Worm (Caenorhabditis elegans) whole organism, young adult: ENCODE measurements around the gene fbxb-16.
"Not testable (repeated sequence)": the region's sequence is repeated elsewhere in the genome, so short reads cannot be mapped to it uniquely, and the experiment has no call there.

Experiments
- F49E8.2 ChIP-seq: sonication (generic microtip); optimal IDR thresholded peaks from 3 replicates; lab custom pipeline; 2017; ENCODE audit warnings: missing genetic modification characterization, mild to moderate bottlenecking, missing compliant biosample characterization, antibody characterized with exemption, moderate library complexity; ENCODE audit not compliant: insufficient read depth
- F57C9.4 ChIP-seq: sonication (generic microtip); optimal IDR thresholded peaks from 2 replicates; lab custom pipeline; 2017; ENCODE audit warnings: mild to moderate bottlenecking, missing genetic modification characterization, missing compliant biosample characterization
- T07F8.4 ChIP-seq: sonication (generic microtip); optimal IDR thresholded peaks from 2 replicates; lab custom pipeline; 2016; ENCODE audit warnings: mild to moderate bottlenecking, missing genetic modification characterization, moderate library complexity, missing compliant biosample characterization
- Y95B8A.8 ChIP-seq: fragments of 200-800 bp; sonication (Bioruptor generic); IDR thresholded peaks from 2 replicates; pipeline ENCODE4 v1.3.6; 2022; ENCODE audit warnings: missing genetic modification reagents, missing genetic modification characterization, missing compliant biosample characterization
- ccch-3 ChIP-seq: fragments of 200-800 bp; sonication (Bioruptor generic); optimal IDR thresholded peaks from 2 replicates; lab custom pipeline; 2018; ENCODE audit warnings: mild to moderate bottlenecking, missing genetic modification characterization, missing compliant biosample characterization
- ceh-79 ChIP-seq: sonication (generic microtip); optimal IDR thresholded peaks from 2 replicates; lab custom pipeline; 2017; ENCODE audit warnings: mild to moderate bottlenecking, missing genetic modification characterization, missing compliant biosample characterization
- ekl-4 ChIP-seq: fragments of 200-800 bp; sonication (Bioruptor generic); IDR thresholded peaks from 2 replicates; pipeline ENCODE4 v1.3.6; 2022; ENCODE audit warnings: missing genetic modification reagents, missing genetic modification characterization, missing compliant biosample characterization
- hmg-1.2 ChIP-seq: fragments of 200-800 bp; sonication (Bioruptor generic); IDR thresholded peaks from 2 replicates; pipeline ENCODE4 v1.3.6; 2022; ENCODE audit warnings: missing genetic modification reagents, missing genetic modification characterization, missing compliant biosample characterization
- nfya-2 ChIP-seq: fragments of 200-800 bp; sonication (Bioruptor generic); IDR thresholded peaks from 2 replicates; pipeline ENCODE4 v1.3.6; 2022; ENCODE audit warnings: missing genetic modification reagents, missing genetic modification characterization, missing compliant biosample characterization
- nhr-27 ChIP-seq: fragments of 200-800 bp; sonication (Bioruptor generic); optimal IDR thresholded peaks from 2 replicates; lab custom pipeline; 2018; ENCODE audit warnings: mild to moderate bottlenecking, missing genetic modification characterization, moderate library complexity, missing compliant biosample characterization
- ztf-28 ChIP-seq: fragments of 200-800 bp; sonication (Bioruptor generic); IDR thresholded peaks from 2 replicates; pipeline ENCODE4 v1.3.6; 2022; ENCODE audit warnings: missing genetic modification reagents, missing genetic modification characterization, missing compliant biosample characterization

- TF ChIP-seq F57C9.4 (tag; lab: Kevin White, UChicago); ceh-79 (tag; lab: Kevin White, UChicago); hmg-1.2 (GFP tag; lab: Robert Waterston, UW); T07F8.4 (tag; lab: Kevin White, UChicago); ekl-4 (GFP tag; lab: Robert Waterston, UW); F49E8.2 (tag; lab: Kevin White, UChicago); nfya-2; ztf-28 (GFP tag; lab: Robert Waterston, UW); nhr-27 (tag; lab: Kevin White, UChicago); Y95B8A.8 (GFP tag; lab: Robert Waterston, UW); ccch-3 (GFP tag; lab: Kevin White, UChicago): not testable (repeated sequence)
Observed at ce11 chrII:1633490-1633889, 18.2 kb downstream of the fbxb-16 start, which contains the start of gene C08E3.1.
